Worm (Caenorhabditis elegans): ENCODE results near the gene C07G2.5.

ce11 chrIII:4453768-4454167 is 45.1 kb downstream of the C07G2.5 start:
- TF ChIP-seq tbx-2 (tag; optimal IDR thresholded peaks at IDR 0.05) = no peak
- TF ChIP-seq che-1 (tag; optimal IDR thresholded peaks at IDR 0.05) = no peak

Data from whole organism, late embryonic.